Fruit fly (Drosophila melanogaster) S2 (cell line): ENCODE results near the gene ssh.

ENCODE experiments used
- CG8478 ChIP-seq: fragments of >200 bp; optimal IDR thresholded peaks from 2 replicates; lab custom pipeline; 2018
- CTCF ChIP-seq, 2 experiments: fragments of >200 bp; optimal IDR thresholded peaks; 2 replicates each; lab custom pipeline; 2018

DNA sequence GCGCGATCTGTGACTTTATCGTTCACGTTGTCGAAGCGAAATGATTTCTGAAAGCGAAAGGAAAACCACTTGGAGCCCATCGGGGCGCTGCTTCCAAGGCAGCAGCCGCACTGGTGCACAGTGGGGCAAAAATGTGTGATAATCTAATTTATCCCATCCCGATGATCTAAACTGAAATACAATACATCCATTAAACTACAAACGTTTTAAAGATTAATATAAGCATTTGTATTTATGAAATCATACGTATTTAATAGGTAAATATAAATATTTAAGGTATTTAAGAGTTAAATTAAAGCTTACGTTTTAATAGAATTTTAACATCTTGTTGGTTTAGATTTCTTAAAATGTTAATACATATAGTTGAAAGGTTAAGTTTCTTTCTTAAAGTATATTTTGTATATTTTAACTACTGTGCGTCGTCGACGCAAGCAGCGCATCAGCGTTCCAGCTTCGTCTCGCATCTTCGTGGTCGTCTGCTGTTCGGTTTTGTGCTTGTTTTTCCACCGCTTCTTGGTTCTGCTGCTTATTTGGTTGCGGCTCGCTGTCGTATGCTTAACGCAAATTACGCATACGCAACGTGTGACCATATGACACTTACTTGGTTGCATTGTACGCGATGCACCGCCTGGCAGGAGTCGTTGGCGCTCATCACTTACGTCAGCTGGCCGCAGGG lies 38.7 kb downstream of the ssh start, which contains the start of gene CG13643:
- TF ChIP-seq CTCF (optimal IDR thresholded peaks at IDR 0.05; lab: Kevin White, UChicago), result no peak
- no peak for TF ChIP-seq CG8478 (lab: Kevin White, UChicago)
